Worm (Caenorhabditis elegans) whole organism, L3 larva: Measurements from ENCODE around the gene ram-2.
A peak's percentile ranks its signal among the peaks of the same experiment; 100 is the strongest.

Experiments used
- R02D3.7 ChIP-seq: fragments of 150-350 bp; optimal IDR thresholded peaks from 2 replicates; lab custom pipeline; 2014; ENCODE audit warnings: missing biosample characterization, missing genetic modification characterization
- ZK546.5 ChIP-seq: sonication (generic microtip); optimal IDR thresholded peaks from 2 replicates; lab custom pipeline; 2017; ENCODE audit warnings: missing biosample characterization, missing genetic modification characterization
- aly-2 ChIP-seq: fragments of 150-350 bp; optimal IDR thresholded peaks from 2 replicates; lab custom pipeline; 2014; ENCODE audit warnings: missing biosample characterization, missing genetic modification characterization
- ama-1 ChIP-seq: fragments of 150-350 bp; optimal IDR thresholded peaks from 2 replicates; lab custom pipeline; 2018
- ceh-16 ChIP-seq: sonication (generic microtip); optimal IDR thresholded peaks from 2 replicates; lab custom pipeline; 2017; ENCODE audit warnings: missing biosample characterization, missing genetic modification characterization
- ceh-28 ChIP-seq: fragments of 150-350 bp; optimal IDR thresholded peaks from 2 replicates; lab custom pipeline; 2014; ENCODE audit warnings: missing biosample characterization, missing genetic modification reagents, missing genetic modification characterization
- ceh-82 ChIP-seq: fragments of 150-350 bp; optimal IDR thresholded peaks from 2 replicates; lab custom pipeline; 2014; ENCODE audit warnings: missing biosample characterization, missing genetic modification characterization
- ceh-9 ChIP-seq: sonication (generic microtip); optimal IDR thresholded peaks from 2 replicates; lab custom pipeline; 2018; ENCODE audit warnings: missing biosample characterization, missing genetic modification characterization
- daf-12 ChIP-seq: fragments of 150-350 bp; optimal IDR thresholded peaks from 2 replicates; lab custom pipeline; 2014; ENCODE audit warnings: missing biosample characterization, missing genetic modification reagents, missing genetic modification characterization
- egl-27 ChIP-seq: sonication (generic microtip); optimal IDR thresholded peaks from 4 replicates; lab custom pipeline; 2017; ENCODE audit warnings: missing biosample characterization, missing genetic modification reagents, missing genetic modification characterization
- egl-5 ChIP-seq: fragments of 150-350 bp; optimal IDR thresholded peaks from 2 replicates; lab custom pipeline; 2017; ENCODE audit warnings: missing biosample characterization, missing genetic modification reagents, missing genetic modification characterization, inconsistent platforms
- elt-1 ChIP-seq: fragments of 150-350 bp; optimal IDR thresholded peaks from 2 replicates; lab custom pipeline; 2014; ENCODE audit warnings: missing biosample characterization, missing genetic modification characterization
- elt-2 ChIP-seq: sonication (generic microtip); optimal IDR thresholded peaks from 2 replicates; lab custom pipeline; 2016; ENCODE audit warnings: missing genetic modification reagents, mild to moderate bottlenecking, missing genetic modification characterization, missing compliant biosample characterization
- elt-3 ChIP-seq, 3 experiments: fragments of 150-350 bp in 1 of 3; sonication (generic microtip) in 2 of 3; optimal IDR thresholded peaks; 2 replicates in 2 of 3; 4 replicates in 1 of 3; lab custom pipeline; 2014 to 2017; ENCODE audit warnings: missing biosample characterization in 3 of 3, missing genetic modification characterization in 3 of 3
- eor-1 ChIP-seq, 2 experiments: fragments of 150-350 bp; optimal IDR thresholded peaks; 2 replicates each; lab custom pipeline; 2014 to 2018; ENCODE audit warnings: missing biosample characterization in 2 of 2, missing genetic modification characterization in 2 of 2
- fkh-10 ChIP-seq: sonication (generic microtip); optimal IDR thresholded peaks from 2 replicates; lab custom pipeline; 2017; ENCODE audit warnings: missing biosample characterization, missing genetic modification reagents, missing genetic modification characterization
- fkh-2 ChIP-seq: fragments of 150-350 bp; optimal IDR thresholded peaks from 2 replicates; lab custom pipeline; 2014; ENCODE audit warnings: missing biosample characterization, missing genetic modification reagents, missing genetic modification characterization
- fos-1 ChIP-seq: fragments of 150-350 bp; optimal IDR thresholded peaks from 2 replicates; lab custom pipeline; 2014; ENCODE audit warnings: missing biosample characterization, missing genetic modification characterization
- hmg-11 ChIP-seq: sonication (generic microtip); optimal IDR thresholded peaks from 2 replicates; lab custom pipeline; 2016; ENCODE audit warnings: missing genetic modification characterization, missing compliant biosample characterization
- jun-1 ChIP-seq: fragments of 150-350 bp; optimal IDR thresholded peaks from 2 replicates; lab custom pipeline; 2014; ENCODE audit warnings: missing biosample characterization, missing genetic modification reagents, missing genetic modification characterization
- lin-15B ChIP-seq: fragments of 150-350 bp; optimal IDR thresholded peaks from 2 replicates; lab custom pipeline; 2014; ENCODE audit warnings: missing biosample characterization, missing genetic modification characterization
- lin-39 ChIP-seq: fragments of 150-350 bp; optimal IDR thresholded peaks from 2 replicates; lab custom pipeline; 2018; ENCODE audit warnings: missing biosample characterization, missing genetic modification reagents, missing genetic modification characterization
- lsy-12 ChIP-seq: sonication (generic microtip); optimal IDR thresholded peaks from 2 replicates; lab custom pipeline; 2016; ENCODE audit warnings: mild to moderate bottlenecking, missing genetic modification characterization, missing compliant biosample characterization
- mdl-1 ChIP-seq: fragments of 150-350 bp; optimal IDR thresholded peaks from 2 replicates; lab custom pipeline; 2014; ENCODE audit warnings: missing biosample characterization, missing genetic modification characterization
- mml-1 ChIP-seq: fragments of 150-350 bp; sonication (generic microtip); optimal IDR thresholded peaks from 3 replicates; lab custom pipeline; 2014; ENCODE audit warnings: missing biosample characterization, missing genetic modification characterization
- nfya-1 ChIP-seq: sonication (generic microtip); optimal IDR thresholded peaks from 2 replicates; lab custom pipeline; 2017; ENCODE audit warnings: missing genetic modification characterization, mild to moderate bottlenecking, missing compliant biosample characterization, antibody characterized with exemption, moderate library complexity; ENCODE audit not compliant: insufficient read depth
- nhr-11 ChIP-seq: fragments of 150-350 bp; optimal IDR thresholded peaks from 2 replicates; lab custom pipeline; 2014; ENCODE audit warnings: missing biosample characterization, missing genetic modification characterization
- nhr-12 ChIP-seq: fragments of 150-350 bp; optimal IDR thresholded peaks from 2 replicates; lab custom pipeline; 2014; ENCODE audit warnings: missing biosample characterization, missing genetic modification characterization
- nhr-23 ChIP-seq: fragments of 150-350 bp; optimal IDR thresholded peaks from 2 replicates; lab custom pipeline; 2014; ENCODE audit warnings: missing biosample characterization, missing genetic modification reagents, missing genetic modification characterization
- nhr-237 ChIP-seq: fragments of 150-350 bp; optimal IDR thresholded peaks from 2 replicates; lab custom pipeline; 2014; ENCODE audit warnings: missing biosample characterization, missing genetic modification characterization
- nhr-25 ChIP-seq: sonication (generic microtip); optimal IDR thresholded peaks from 2 replicates; lab custom pipeline; 2017; ENCODE audit warnings: missing biosample characterization, missing genetic modification characterization
- nhr-28 ChIP-seq: fragments of 150-350 bp; optimal IDR thresholded peaks from 2 replicates; lab custom pipeline; 2014; ENCODE audit warnings: missing biosample characterization, missing genetic modification characterization
- nhr-43 ChIP-seq: sonication (generic microtip); optimal IDR thresholded peaks from 2 replicates; lab custom pipeline; 2016; ENCODE audit warnings: mild to moderate bottlenecking, missing genetic modification characterization, missing compliant biosample characterization; ENCODE audit not compliant: poor library complexity, severe bottlenecking
- nhr-67 ChIP-seq: fragments of 150-350 bp; optimal IDR thresholded peaks from 2 replicates; lab custom pipeline; 2014; ENCODE audit warnings: missing biosample characterization, missing genetic modification characterization
- nhr-76 ChIP-seq: fragments of 150-350 bp; sonication (generic microtip); optimal IDR thresholded peaks from 5 replicates; lab custom pipeline; 2014; ENCODE audit warnings: missing biosample characterization, missing genetic modification characterization
- nhr-77 ChIP-seq: fragments of 150-350 bp; optimal IDR thresholded peaks from 2 replicates; lab custom pipeline; 2014; ENCODE audit warnings: missing biosample characterization, missing genetic modification characterization
- pha-4 ChIP-seq: fragments of 150-350 bp; optimal IDR thresholded peaks from 2 replicates; lab custom pipeline; 2014; ENCODE audit warnings: missing biosample characterization, missing genetic modification reagents, missing genetic modification characterization
- pqm-1 ChIP-seq: fragments of 150-350 bp; optimal IDR thresholded peaks from 2 replicates; lab custom pipeline; 2017; ENCODE audit warnings: missing biosample characterization, missing genetic modification characterization, inconsistent platforms
- sea-2 ChIP-seq: fragments of 150-350 bp; sonication (generic microtip); optimal IDR thresholded peaks from 4 replicates; lab custom pipeline; 2014; ENCODE audit warnings: missing biosample characterization, missing genetic modification reagents, missing genetic modification characterization
- skn-1 ChIP-seq: fragments of 150-350 bp; optimal IDR thresholded peaks from 2 replicates; lab custom pipeline; 2014; ENCODE audit warnings: missing biosample characterization, missing genetic modification characterization
- snpc-4 ChIP-seq: fragments of 150-350 bp; optimal IDR thresholded peaks from 2 replicates; lab custom pipeline; 2014; ENCODE audit warnings: missing biosample characterization, missing genetic modification characterization
- tbx-2 ChIP-seq: sonication (generic microtip); optimal IDR thresholded peaks from 2 replicates; lab custom pipeline; 2016; ENCODE audit warnings: mild to moderate bottlenecking, missing genetic modification characterization, missing compliant biosample characterization
- unc-39 ChIP-seq: sonication (generic microtip); optimal IDR thresholded peaks from 4 replicates; lab custom pipeline; 2017; ENCODE audit warnings: missing biosample characterization, missing genetic modification characterization
- unc-62 ChIP-seq: fragments of 150-350 bp; sonication (generic microtip); optimal IDR thresholded peaks from 4 replicates; lab custom pipeline; 2014; ENCODE audit warnings: missing biosample characterization, missing genetic modification reagents, missing genetic modification characterization
- zag-1 ChIP-seq: fragments of 150-350 bp; optimal IDR thresholded peaks from 2 replicates; lab custom pipeline; 2014; ENCODE audit warnings: missing biosample characterization, missing genetic modification characterization
- ztf-11 ChIP-seq: fragments of 150-350 bp; optimal IDR thresholded peaks from 2 replicates; lab custom pipeline; 2014; ENCODE audit warnings: missing biosample characterization, missing genetic modification characterization
- ztf-4 ChIP-seq: fragments of 150-350 bp; optimal IDR thresholded peaks from 2 replicates; lab custom pipeline; 2014; ENCODE audit warnings: missing biosample characterization, missing genetic modification characterization

The ram-2 gene

DNA sequence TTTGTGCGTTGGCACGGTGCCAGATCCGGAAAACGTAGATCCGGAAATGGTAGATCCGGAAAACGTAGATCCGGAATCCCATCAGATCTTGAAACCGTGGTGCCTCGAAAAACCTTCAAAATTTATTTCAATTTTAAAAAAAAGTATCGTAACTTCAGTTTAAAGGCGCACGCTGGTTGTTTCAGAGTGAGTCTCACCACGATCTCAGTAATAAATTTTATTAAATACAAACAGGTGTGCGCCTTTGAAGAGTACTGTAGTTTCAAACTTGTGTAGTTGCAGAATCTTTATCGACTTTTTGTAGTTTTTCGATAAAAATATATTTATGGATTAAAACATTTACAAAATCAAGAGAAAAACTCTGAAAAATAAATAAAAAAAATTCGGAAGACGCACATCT is 34.0 kb upstream of the ram-2 start:
- no peak for TF ChIP-seq elt-3 (tag; optimal IDR thresholded peaks at IDR 0.05; lab: Kevin White, UChicago)
- TF ChIP-seq nhr-23 (tag; lab: Kevin White, UChicago): no peak
- TF ChIP-seq jun-1 (tag; lab: Kevin White, UChicago): no peak
- no peak for TF ChIP-seq nhr-43 (tag; lab: Kevin White, UChicago)
- TF ChIP-seq nhr-237: no peak
- TF ChIP-seq skn-1 (tag; lab: Kevin White, UChicago): no peak
- TF ChIP-seq nhr-12 (tag; lab: Kevin White, UChicago): no peak
- TF ChIP-seq elt-1: no peak
- TF ChIP-seq zag-1 (tag; lab: Kevin White, UChicago): no peak

DNA sequence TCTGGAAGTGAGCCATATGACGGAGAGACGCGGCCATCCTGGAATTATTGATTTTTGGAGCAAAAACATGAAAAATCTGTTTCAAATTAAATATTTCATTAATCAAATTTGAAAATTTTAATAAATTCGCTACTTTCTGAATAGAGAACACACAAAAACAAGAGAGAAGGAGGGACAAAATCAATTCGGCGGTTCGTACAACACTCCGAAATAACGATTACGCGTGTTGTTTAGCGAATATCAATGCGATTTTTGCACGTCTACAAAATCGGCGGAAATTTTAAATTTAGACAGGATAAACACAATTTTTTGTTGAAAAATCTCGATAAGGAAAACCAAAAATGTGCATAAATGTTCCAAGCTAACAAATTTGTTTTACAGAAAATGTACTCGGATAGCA is 33.2 kb upstream of the ram-2 start, which contains the start of the genes sdhd-1 and ilkp-1:
Gene sdhd-1 (minus strand): TSS at position 38 of the 400 bp plus-strand sequence.
Gene ilkp-1 (plus strand): TSS at position 380 of the 400 bp plus-strand sequence.
- TF ChIP-seq nhr-11 (tag; lab: Kevin White, UChicago) (no peak), skn-1 (tag; lab: Kevin White, UChicago) (no peak), nhr-237 (no peak), nhr-25 (peak; percentile 39), nfya-1 (tag; lab: Kevin White, UChicago) (peak; percentile 67), pha-4 (no peak), mml-1 (tag; lab: Kevin White, UChicago) (no peak), nhr-12 (tag; lab: Kevin White, UChicago) (no peak), lsy-12 (no peak), ama-1 (no peak), unc-39 (no peak), jun-1 (tag; lab: Kevin White, UChicago) (no peak), sea-2 (no peak), hmg-11 (tag; lab: Kevin White, UChicago) (peak; percentile 28), nhr-77 (tag; lab: Kevin White, UChicago) (no peak), ceh-82 (no peak), nhr-76 (tag; lab: Kevin White, UChicago) (no peak), fkh-2 (tag; lab: Kevin White, UChicago) (no peak), ceh-16 (tag; lab: Kevin White, UChicago) (no peak), fos-1 (no peak), nhr-28 (tag; lab: Kevin White, UChicago) (no peak), egl-27 (tag; lab: Kevin White, UChicago) (no peak), nhr-67 (tag; lab: Kevin White, UChicago) (no peak), elt-1 (no peak), fkh-10 (no peak), R02D3.7 (no peak), unc-62 (GFP tag; lab: Kevin White, UChicago) (no peak), lin-39 (tag; lab: Kevin White, UChicago) (peak; percentile 42), pqm-1 (tag; lab: Kevin White, UChicago) (no peak), eor-1 (tag; optimal IDR thresholded peaks at IDR 0.05; lab: Kevin White, UChicago) (no peak), ZK546.5 (tag; lab: Kevin White, UChicago) (no peak), lin-15B (tag; lab: Kevin White, UChicago) (peak; percentile 57), egl-5 (tag; lab: Kevin White, UChicago) (no peak), ceh-28 (tag; lab: Kevin White, UChicago) (peak; percentile 0), ztf-11 (tag; lab: Kevin White, UChicago) (no peak), nhr-23 (tag; lab: Kevin White, UChicago) (peak; percentile 50), mdl-1 (no peak), aly-2 (tag; lab: Kevin White, UChicago) (no peak), snpc-4 (tag; lab: Kevin White, UChicago) (peak; percentile 3), nhr-43 (tag; lab: Kevin White, UChicago) (no peak), elt-3 (tag; optimal IDR thresholded peaks at IDR 0.05; lab: Kevin White, UChicago) (no peak), zag-1 (tag; lab: Kevin White, UChicago) (no peak), elt-2 (tag; lab: Kevin White, UChicago) (peak; percentile 18), tbx-2 (tag; lab: Kevin White, UChicago) (no peak), ztf-4 (tag; lab: Kevin White, UChicago) (no peak), ceh-9 (no peak), daf-12 (tag; lab: Kevin White, UChicago) (no peak)
